Fruit fly (Drosophila melanogaster) Kc167 (cell line): ENCODE results near the gene Atx2.

ENCODE experiments used
- Myc ChIP-seq: fragments of >200 bp; optimal IDR thresholded peaks from 2 replicates; lab custom pipeline; 2017; ENCODE audit warnings: missing external identifiers
- Sin3A ChIP-seq: fragments of >200 bp; optimal IDR thresholded peaks from 2 replicates; lab custom pipeline; 2018; ENCODE audit warnings: missing external identifiers
- h ChIP-seq: fragments of >200 bp; optimal IDR thresholded peaks from 3 replicates; lab custom pipeline; 2018; ENCODE audit warnings: missing external identifiers
- insv ChIP-seq: fragments of >200 bp; optimal IDR thresholded peaks from 3 replicates; lab custom pipeline; 2018; ENCODE audit warnings: missing external identifiers
- psq ChIP-seq: fragments of >200 bp; optimal IDR thresholded peaks from 2 replicates; lab custom pipeline; 2017; ENCODE audit warnings: missing external identifiers
- ttk ChIP-seq: sonication (Bioruptor generic); optimal IDR thresholded peaks from 2 replicates; lab custom pipeline; 2017; ENCODE audit warnings: missing external identifiers

Gene Atx2

dm6 chr3R:15437458-15438414, 29.5 kb downstream of the Atx2 start:
- TF ChIP-seq insv (lab: Kevin White, UChicago) (no peak), ttk (lab: Kevin White, UChicago) (no peak), Sin3A (lab: Kevin White, UChicago) (no peak)

- TF ChIP-seq Myc (no peak), ttk (lab: Kevin White, UChicago) (no peak), insv (lab: Kevin White, UChicago) (no peak), h (lab: Kevin White, UChicago) (no peak), psq (lab: Kevin White, UChicago) (no peak), Sin3A (lab: Kevin White, UChicago) (no peak)
Observed at dm6 chr3R:15439669-15440068, 31.4 kb downstream of the Atx2 start, which contains the start of gene Act88F. Act88F (plus strand) TSS chr3R:15439969.

dm6 chr3R:15446149-15446548, 37.9 kb downstream of the Atx2 start:
- TF ChIP-seq psq (lab: Kevin White, UChicago), result no peak
- no peak for TF ChIP-seq h (lab: Kevin White, UChicago)
- TF ChIP-seq insv (lab: Kevin White, UChicago), result no peak
- no peak for TF ChIP-seq ttk (lab: Kevin White, UChicago)
- no peak for TF ChIP-seq Sin3A (lab: Kevin White, UChicago)
- no peak for TF ChIP-seq Myc

- no peak for TF ChIP-seq psq (lab: Kevin White, UChicago)
- TF ChIP-seq ttk (lab: Kevin White, UChicago), result no peak
- no peak for TF ChIP-seq insv (lab: Kevin White, UChicago)
- no peak for TF ChIP-seq Sin3A (lab: Kevin White, UChicago)
- no peak for TF ChIP-seq h (lab: Kevin White, UChicago)
- no peak for TF ChIP-seq Myc
Observed at dm6 chr3R:15447791-15448190, 39.6 kb downstream of the Atx2 start.

- no peak for TF ChIP-seq h (lab: Kevin White, UChicago)
- TF ChIP-seq ttk (lab: Kevin White, UChicago), result no peak
- TF ChIP-seq Sin3A (lab: Kevin White, UChicago), result no peak
- TF ChIP-seq psq (lab: Kevin White, UChicago), result no peak
- TF ChIP-seq insv (lab: Kevin White, UChicago), result no peak
- no peak for TF ChIP-seq Myc
Observed at dm6 chr3R:15448657-15449056, 40.4 kb downstream of the Atx2 start.

dm6 chr3R:15451344-15452107, 43.3 kb downstream of the Atx2 start:
- TF ChIP-seq Sin3A (lab: Kevin White, UChicago) (no peak), insv (lab: Kevin White, UChicago) (no peak), ttk (lab: Kevin White, UChicago) (no peak), h (lab: Kevin White, UChicago) (no peak), psq (lab: Kevin White, UChicago) (no peak), Myc (no peak)

dm6 chr3R:15457386-15458011, 49.3 kb downstream of the Atx2 start:
- TF ChIP-seq psq (lab: Kevin White, UChicago), result no peak
- TF ChIP-seq Sin3A (lab: Kevin White, UChicago), result no peak
- no peak for TF ChIP-seq insv (lab: Kevin White, UChicago)
- TF ChIP-seq ttk (lab: Kevin White, UChicago), result no peak
- TF ChIP-seq Myc, result no peak
- no peak for TF ChIP-seq h (lab: Kevin White, UChicago)

- TF ChIP-seq psq (lab: Kevin White, UChicago) (no peak), ttk (lab: Kevin White, UChicago) (no peak), insv (lab: Kevin White, UChicago) (no peak), h (lab: Kevin White, UChicago) (no peak), Sin3A (lab: Kevin White, UChicago) (no peak), Myc (no peak)
Observed at dm6 chr3R:15458186-15458715, 50.0 kb downstream of the Atx2 start.

- TF ChIP-seq Sin3A (lab: Kevin White, UChicago) (no peak), h (lab: Kevin White, UChicago) (no peak), psq (lab: Kevin White, UChicago) (no peak), ttk (lab: Kevin White, UChicago) (no peak), Myc (no peak), insv (lab: Kevin White, UChicago) (no peak)
Observed at dm6 chr3R:15463172-15463571, 54.9 kb downstream of the Atx2 start.
